Worm (Caenorhabditis elegans) whole organism, midembryonic: ENCODE measurements around the gene nhr-146.

ENCODE experiments used
- T22C8.4 ChIP-seq: fragments of 200-800 bp; sonication (Bioruptor generic); IDR thresholded peaks from 2 replicates; pipeline ENCODE4 v1.3.6; 2022; ENCODE audit warnings: missing genetic modification characterization, missing compliant biosample characterization
- cog-1 ChIP-seq: sonication (generic microtip); optimal IDR thresholded peaks from 2 replicates; lab custom pipeline; 2016; ENCODE audit warnings: missing genetic modification characterization, missing compliant biosample characterization
- flt-1 ChIP-seq: fragments of 200-800 bp; sonication (Bioruptor generic); IDR thresholded peaks from 2 replicates; pipeline ENCODE4 v1.3.6; 2022; ENCODE audit warnings: missing genetic modification characterization, missing compliant biosample characterization
- med-1 ChIP-seq: sonication (generic microtip); optimal IDR thresholded peaks from 2 replicates; lab custom pipeline; 2017; ENCODE audit warnings: missing genetic modification characterization, mild to moderate bottlenecking, missing compliant biosample characterization, antibody characterized with exemption, missing genetic modification reagents; ENCODE audit not compliant: insufficient read depth
- ztf-23 ChIP-seq: fragments of 200-800 bp; sonication (Bioruptor generic); IDR thresholded peaks from 2 replicates; pipeline ENCODE4 v1.3.6; 2022; ENCODE audit warnings: missing genetic modification reagents, missing genetic modification characterization, missing compliant biosample characterization
- ztf-29 ChIP-seq: fragments of 200-800 bp; sonication (Bioruptor generic); IDR thresholded peaks from 2 replicates; pipeline ENCODE4 v1.3.6; 2022; ENCODE audit warnings: missing genetic modification reagents, missing genetic modification characterization, missing compliant biosample characterization

ce11 chrIV:1659978-1660377, 33.4 kb downstream of the nhr-146 start, which contains the start of gene Y41D4B.4:
- no peak for TF ChIP-seq ztf-29 (GFP tag; lab: Robert Waterston, UW)
- no peak for TF ChIP-seq ztf-23 (GFP tag; lab: Robert Waterston, UW)
- no peak for TF ChIP-seq flt-1 (GFP tag; lab: Robert Waterston, UW)
- no peak for TF ChIP-seq T22C8.4 (GFP tag; lab: Robert Waterston, UW)
- TF ChIP-seq cog-1 (tag; lab: Kevin White, UChicago), result no peak
- TF ChIP-seq med-1 (GFP tag; lab: Kevin White, UChicago), result no peak
